Worm (Caenorhabditis elegans): ENCODE results near the gene Y73B6BL.270.

DNA sequence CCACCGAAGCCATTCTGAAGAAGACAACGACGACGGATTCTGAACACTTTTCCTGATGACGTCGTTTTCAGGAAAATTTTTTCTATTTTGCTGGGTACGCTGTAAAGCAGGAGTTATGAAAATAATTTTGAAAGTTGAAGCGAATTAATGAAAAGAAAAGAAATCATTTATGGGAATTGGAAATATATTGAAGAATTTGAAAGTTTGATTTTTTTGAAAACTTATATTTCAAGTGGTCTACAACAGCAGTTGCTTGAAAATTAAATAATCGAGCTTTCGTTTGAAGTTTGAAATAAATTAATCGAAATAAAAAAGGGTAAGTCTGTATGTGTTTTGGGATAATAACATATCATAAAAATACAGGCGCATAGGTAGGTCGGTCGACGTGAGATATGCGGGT is 18.8 kb downstream of the Y73B6BL.270 start, which contains the start of gene shl-1:
- TF ChIP-seq unc-62 (GFP tag; optimal IDR thresholded peaks at IDR 0.05): no peak
- no peak for TF ChIP-seq mep-1 (tag; optimal IDR thresholded peaks at IDR 0.05)
- no peak for TF ChIP-seq pha-4 (tag; optimal IDR thresholded peaks at IDR 0.05)
- no peak for TF ChIP-seq nhr-28 (tag; optimal IDR thresholded peaks at IDR 0.05)
- no peak for TF ChIP-seq lsy-2 (tag; optimal IDR thresholded peaks at IDR 0.05)
- no peak for TF ChIP-seq lin-13 (tag; optimal IDR thresholded peaks at IDR 0.05)
- TF ChIP-seq nhr-12 (tag; optimal IDR thresholded peaks at IDR 0.05): no peak
- no peak for TF ChIP-seq elt-3 (tag; optimal IDR thresholded peaks at IDR 0.05)
- TF ChIP-seq nhr-237 (tag; optimal IDR thresholded peaks at IDR 0.05): no peak
- no peak for TF ChIP-seq ztf-11 (tag; optimal IDR thresholded peaks at IDR 0.05)
